Worm (Caenorhabditis elegans): ENCODE data around the gene F54G2.1.

DNA sequence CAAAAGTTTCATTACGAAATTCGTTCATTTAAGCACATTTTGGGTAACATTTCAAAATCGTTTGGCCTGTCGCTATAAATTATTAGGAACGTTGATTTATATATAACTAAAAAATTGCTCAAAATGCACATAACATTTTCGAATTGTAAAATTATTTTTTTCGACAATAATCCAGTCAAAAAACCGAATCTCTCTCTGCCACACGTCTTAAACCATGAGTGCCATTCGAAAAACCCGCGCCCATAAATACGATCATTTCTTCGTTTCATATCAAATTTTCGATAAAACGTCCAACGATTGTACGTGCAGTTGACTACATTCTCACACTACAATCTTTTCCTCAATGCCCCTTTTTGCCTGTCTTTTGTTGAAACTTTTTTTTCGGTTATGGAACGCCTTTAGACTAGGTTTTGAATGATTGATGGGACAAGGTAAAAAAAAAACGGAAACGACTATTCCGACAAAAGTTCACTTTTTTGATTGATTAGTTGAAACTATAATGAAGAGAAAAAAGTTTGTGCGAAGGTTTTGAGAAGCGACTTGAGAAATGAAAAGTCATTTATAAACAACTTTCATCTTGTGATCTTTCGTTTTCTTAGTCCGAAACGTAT lies 71.4 kb downstream of the F54G2.1 start:
- TF ChIP-seq ceh-18 (tag; optimal IDR thresholded peaks at IDR 0.05) (no peak), fkh-10 (GFP tag; optimal IDR thresholded peaks at IDR 0.05) (no peak)

Measured in whole organism, late embryonic.